Fruit fly (Drosophila melanogaster): ENCODE results near the gene CG13692.

DNA sequence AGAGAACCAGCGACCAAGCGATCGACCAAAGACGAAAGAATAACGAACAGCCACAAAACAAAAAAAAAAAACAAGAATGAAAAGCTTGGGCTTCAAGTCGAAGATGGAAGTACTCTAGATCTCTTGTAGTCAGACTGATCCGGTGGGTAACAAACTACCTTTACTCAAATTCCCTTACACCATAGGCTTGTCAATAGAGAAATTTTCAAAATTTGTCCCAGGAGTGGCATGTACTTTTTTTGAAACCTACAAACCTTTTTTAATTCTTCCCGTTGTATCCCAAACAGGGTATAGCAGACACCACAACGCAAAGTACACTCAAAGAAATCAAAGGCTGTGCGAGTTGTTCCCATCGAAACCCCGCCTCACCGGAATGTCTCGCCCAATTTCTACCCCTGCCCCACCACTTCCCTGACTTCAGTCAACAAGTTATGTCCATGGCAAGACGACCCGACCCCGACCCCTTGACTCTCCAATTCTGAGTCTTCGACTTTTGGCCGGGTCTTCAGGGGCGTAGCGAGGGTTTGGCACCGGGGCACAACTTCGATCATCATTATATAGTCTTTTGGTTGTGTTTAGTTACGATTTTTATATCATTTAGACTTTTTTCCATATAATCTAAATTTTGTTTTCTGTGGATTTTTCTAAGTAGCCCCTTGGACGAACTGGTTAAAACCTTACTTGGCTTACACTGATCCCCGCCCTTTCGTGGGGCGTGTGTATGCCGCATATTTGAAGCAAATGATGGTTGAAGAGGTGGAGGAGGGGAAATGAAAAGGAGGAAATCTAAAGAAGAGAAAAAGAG lies 8.3 kb downstream of the CG13692 start:
- TF ChIP-seq CG1603 (tag; optimal IDR thresholded peaks at IDR 0.05), result no peak
- TF ChIP-seq Gsc (GFP tag; IDR thresholded peaks at IDR 0.05), result no peak

All from whole organism, embryonic.